Fruit fly (Drosophila melanogaster): ENCODE data around the gene CG15337.

DNA sequence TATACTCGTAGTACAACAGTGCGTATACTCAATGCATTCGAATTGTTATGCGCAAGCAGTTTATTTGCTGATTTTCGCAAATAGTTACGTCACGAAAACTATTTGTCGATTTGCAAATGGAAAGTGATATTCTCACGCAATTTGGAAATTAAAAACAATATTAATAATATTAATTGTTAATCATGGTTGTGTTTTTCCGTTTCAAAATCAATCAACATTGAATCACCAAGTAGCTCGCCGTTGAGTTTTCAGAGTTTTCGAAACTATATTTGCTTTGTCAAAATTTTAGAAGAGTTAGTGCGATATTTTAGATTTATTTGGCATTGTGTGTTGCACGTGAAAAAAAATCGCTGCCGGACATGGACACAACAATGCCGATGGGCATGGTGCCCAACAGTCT lies at the start of gene CG15337:
- TF ChIP-seq ss (GFP tag; optimal IDR thresholded peaks at IDR 0.05) (no peak), CG8319 (GFP tag; optimal IDR thresholded peaks at IDR 0.05) (no peak), eg (GFP tag; IDR thresholded peaks at IDR 0.05) (no peak), CG3919 (GFP tag; optimal IDR thresholded peaks at IDR 0.05) (no peak), CG15336 (GFP tag; IDR thresholded peaks at IDR 0.05) (no peak), Sox102F (GFP tag; optimal IDR thresholded peaks at IDR 0.05) (no peak), Hr39 (GFP tag; optimal IDR thresholded peaks at IDR 0.05) (no peak), CG11902 (GFP tag; optimal IDR thresholded peaks at IDR 0.05) (no peak)
